Fruit fly (Drosophila melanogaster) Kc167 (cell line): ENCODE measurements around the gene wntD.

Source experiments
- Myc ChIP-seq: fragments of >200 bp; optimal IDR thresholded peaks from 2 replicates; lab custom pipeline; 2017; ENCODE audit warnings: missing external identifiers
- Sin3A ChIP-seq: fragments of >200 bp; optimal IDR thresholded peaks from 2 replicates; lab custom pipeline; 2018; ENCODE audit warnings: missing external identifiers
- h ChIP-seq: fragments of >200 bp; optimal IDR thresholded peaks from 3 replicates; lab custom pipeline; 2018; ENCODE audit warnings: missing external identifiers
- insv ChIP-seq: fragments of >200 bp; optimal IDR thresholded peaks from 3 replicates; lab custom pipeline; 2018; ENCODE audit warnings: missing external identifiers
- psq ChIP-seq: fragments of >200 bp; optimal IDR thresholded peaks from 2 replicates; lab custom pipeline; 2017; ENCODE audit warnings: missing external identifiers
- ttk ChIP-seq: sonication (Bioruptor generic); optimal IDR thresholded peaks from 2 replicates; lab custom pipeline; 2017; ENCODE audit warnings: missing external identifiers

The wntD gene

dm6 chr3R:13264061-13264661 is 28.8 kb downstream of the wntD start, which contains the start of gene Ravus:
Gene Ravus, minus strand, starts transcription at chr3R:13264061.
- no peak for TF ChIP-seq Myc (lab: Kevin White, UChicago)
- no peak for TF ChIP-seq ttk (lab: Kevin White, UChicago)
- no peak for TF ChIP-seq psq
- no peak for TF ChIP-seq h (lab: Kevin White, UChicago)
- TF ChIP-seq Sin3A (lab: Kevin White, UChicago): no peak
- no peak for TF ChIP-seq insv (lab: Kevin White, UChicago)

dm6 chr3R:13261706-13262105 is 31.3 kb downstream of the wntD start:
- TF ChIP-seq Sin3A (lab: Kevin White, UChicago) (no peak), insv (lab: Kevin White, UChicago) (no peak), h (lab: Kevin White, UChicago) (no peak)

dm6 chr3R:13260114-13260673 is 32.8 kb downstream of the wntD start, which contains the start of gene CG11686:
Gene CG11686, plus strand, starts transcription at chr3R:13260356.
- TF ChIP-seq insv (lab: Kevin White, UChicago): no peak
- TF ChIP-seq psq: no peak
- no peak for TF ChIP-seq Myc (lab: Kevin White, UChicago)
- TF ChIP-seq h (lab: Kevin White, UChicago): no peak
- no peak for TF ChIP-seq ttk (lab: Kevin White, UChicago)
- TF ChIP-seq Sin3A (lab: Kevin White, UChicago): no peak

- no peak for TF ChIP-seq Sin3A (lab: Kevin White, UChicago)
- TF ChIP-seq insv (lab: Kevin White, UChicago): no peak
- no peak for TF ChIP-seq psq
- no peak for TF ChIP-seq h (lab: Kevin White, UChicago)
- no peak for TF ChIP-seq ttk (lab: Kevin White, UChicago)
- TF ChIP-seq Myc (lab: Kevin White, UChicago): no peak
These were observed 34.1 kb downstream of the wntD start, which contains the start of gene Ace for dm6 chr3R:13258696-13259567. Gene Ace, minus strand, starts transcription at chr3R:13259517.

dm6 chr3R:13257110-13257509 is 35.9 kb downstream of the wntD start:
- TF ChIP-seq h (lab: Kevin White, UChicago) (no peak), Sin3A (lab: Kevin White, UChicago) (no peak), psq (no peak), insv (lab: Kevin White, UChicago) (no peak), ttk (lab: Kevin White, UChicago) (no peak), Myc (lab: Kevin White, UChicago) (no peak)
